Worm (Caenorhabditis elegans) whole organism, young adult: Measurements from ENCODE around the gene rps-21.

Experiments
- B0019.2 ChIP-seq: fragments of 200-800 bp; sonication (Bioruptor generic); conservative IDR thresholded peaks from 2 replicates; pipeline ENCODE4 v1.3.6; 2022; ENCODE audit warnings: missing genetic modification reagents, missing genetic modification characterization, missing compliant biosample characterization
- B0336.3 ChIP-seq: fragments of 200-800 bp; sonication (Bioruptor generic); IDR thresholded peaks from 2 replicates; pipeline ENCODE4 v1.3.6; 2022; ENCODE audit warnings: missing genetic modification characterization, missing compliant biosample characterization
- C17E4.6 ChIP-seq: fragments of 200-800 bp; sonication (Bioruptor generic); IDR thresholded peaks from 2 replicates; pipeline ENCODE4 v1.3.6; 2022; ENCODE audit warnings: missing genetic modification reagents, missing genetic modification characterization, missing compliant biosample characterization
- F10E7.11 ChIP-seq: sonication (generic microtip); optimal IDR thresholded peaks from 2 replicates; lab custom pipeline; 2017; ENCODE audit warnings: mild to moderate bottlenecking, missing genetic modification characterization, moderate library complexity, missing compliant biosample characterization
- F37B4.10 ChIP-seq: fragments of 200-800 bp; sonication (Bioruptor generic); IDR thresholded peaks from 2 replicates; pipeline ENCODE4 v1.3.6; 2022; ENCODE audit warnings: missing genetic modification characterization, missing compliant biosample characterization
- F39B2.1 ChIP-seq: fragments of 200-800 bp; sonication (Bioruptor generic); IDR thresholded peaks from 2 replicates; pipeline ENCODE4 v1.3.6; 2022; ENCODE audit warnings: missing genetic modification reagents, missing genetic modification characterization, missing compliant biosample characterization
- F52B5.7 ChIP-seq: sonication (generic microtip); optimal IDR thresholded peaks from 2 replicates; lab custom pipeline; 2016; ENCODE audit warnings: mild to moderate bottlenecking, missing genetic modification characterization, missing compliant biosample characterization
- T26A5.8 ChIP-seq: sonication (generic microtip); optimal IDR thresholded peaks from 2 replicates; lab custom pipeline; 2016; ENCODE audit warnings: missing genetic modification characterization, missing compliant biosample characterization
- Y53G8AR.9 ChIP-seq: fragments of 200-800 bp; sonication (Bioruptor generic); conservative IDR thresholded peaks from 2 replicates; pipeline ENCODE4 v1.3.6; 2022; ENCODE audit warnings: missing genetic modification reagents, missing genetic modification characterization, missing compliant biosample characterization
- Y56A3A.18 ChIP-seq: fragments of 200-800 bp; sonication (Bioruptor generic); IDR thresholded peaks from 2 replicates; pipeline ENCODE4 v1.3.6; 2022; ENCODE audit warnings: missing genetic modification reagents, missing genetic modification characterization, missing compliant biosample characterization
- Y95B8A.8 ChIP-seq: fragments of 200-800 bp; sonication (Bioruptor generic); IDR thresholded peaks from 2 replicates; pipeline ENCODE4 v1.3.6; 2022; ENCODE audit warnings: missing genetic modification reagents, missing genetic modification characterization, missing compliant biosample characterization
- ZK185.1 ChIP-seq: sonication (generic microtip); optimal IDR thresholded peaks from 2 replicates; lab custom pipeline; 2016; ENCODE audit warnings: mild to moderate bottlenecking, missing genetic modification characterization, missing compliant biosample characterization; ENCODE audit not compliant: poor library complexity, severe bottlenecking
- ama-1 ChIP-seq, 3 experiments: fragments of 150-350 bp in 1 of 3; sonication (generic microtip) in 2 of 3; optimal IDR thresholded peaks; 2 replicates each; lab custom pipeline; 2014 to 2018; ENCODE audit warnings: missing biosample characterization in 2 of 3, missing genetic modification characterization in 2 of 3, missing genetic modification reagents in 2 of 3
- attf-5 ChIP-seq: fragments of 200-800 bp; sonication (Bioruptor generic); optimal IDR thresholded peaks from 2 replicates; lab custom pipeline; 2018; ENCODE audit warnings: mild to moderate bottlenecking, missing genetic modification characterization, missing compliant biosample characterization
- cebp-1 ChIP-seq, 2 experiments: fragments of 200-800 bp in 1 of 2; sonication (Bioruptor generic) in 1 of 2; sonication (generic microtip) in 1 of 2; IDR thresholded peaks in 1 of 2; optimal IDR thresholded peaks in 1 of 2; 2 replicates each; pipeline versions ENCODE4 v1.3.6 to Lab custom; 2017 to 2022; ENCODE audit warnings: missing compliant biosample characterization in 2 of 2, missing genetic modification characterization in 2 of 2, mild to moderate bottlenecking in 1 of 2, missing genetic modification reagents in 1 of 2, moderate library complexity in 1 of 2
- ceh-27 ChIP-seq: fragments of 200-800 bp; sonication (Bioruptor generic); optimal IDR thresholded peaks from 2 replicates; lab custom pipeline; 2018; ENCODE audit warnings: mild to moderate bottlenecking, missing genetic modification characterization, moderate library complexity, missing compliant biosample characterization
- die-1 ChIP-seq: sonication (generic microtip); optimal IDR thresholded peaks from 2 replicates; lab custom pipeline; 2016; ENCODE audit warnings: missing genotype, mild to moderate bottlenecking, missing genetic modification characterization, missing compliant biosample characterization
- dox-1 ChIP-seq: fragments of 200-800 bp; sonication (Bioruptor generic); IDR thresholded peaks from 2 replicates; pipeline ENCODE4 v1.3.6; 2022; ENCODE audit warnings: missing genetic modification reagents, missing genetic modification characterization, missing compliant biosample characterization
- ekl-4 ChIP-seq: fragments of 200-800 bp; sonication (Bioruptor generic); IDR thresholded peaks from 2 replicates; pipeline ENCODE4 v1.3.6; 2022; ENCODE audit warnings: missing genetic modification reagents, missing genetic modification characterization, missing compliant biosample characterization
- hrde-1 ChIP-seq: sonication (generic microtip); optimal IDR thresholded peaks from 2 replicates; lab custom pipeline; 2016; ENCODE audit warnings: missing genetic modification characterization, mild to moderate bottlenecking, missing compliant biosample characterization, moderate library complexity, missing genotype, missing genetic modification reagents, borderline replicate concordance
- lag-1 ChIP-seq: fragments of 200-800 bp; sonication (Bioruptor generic); IDR thresholded peaks from 2 replicates; pipeline ENCODE4 v1.3.6; 2022; ENCODE audit warnings: missing genetic modification reagents, missing genetic modification characterization, missing compliant biosample characterization
- let-526 ChIP-seq: fragments of 200-800 bp; sonication (Bioruptor generic); IDR thresholded peaks from 2 replicates; pipeline ENCODE4 v1.3.6; 2022; ENCODE audit warnings: missing genetic modification reagents, missing genetic modification characterization, missing compliant biosample characterization
- lin-26 ChIP-seq: fragments of 200-800 bp; sonication (Bioruptor generic); IDR thresholded peaks from 2 replicates; pipeline ENCODE4 v1.3.6; 2022; ENCODE audit warnings: missing genetic modification reagents, missing genetic modification characterization, missing compliant biosample characterization
- lin-40 ChIP-seq: sonication (generic microtip); optimal IDR thresholded peaks from 2 replicates; lab custom pipeline; 2016; ENCODE audit warnings: missing genetic modification characterization, mild to moderate bottlenecking, missing compliant biosample characterization, missing genotype, missing genetic modification reagents
- lin-54 ChIP-seq: fragments of 200-800 bp; sonication (Bioruptor generic); optimal IDR thresholded peaks from 2 replicates; lab custom pipeline; 2018; ENCODE audit warnings: mild to moderate bottlenecking, missing genetic modification characterization, missing compliant biosample characterization
- lir-1 ChIP-seq: fragments of 200-800 bp; sonication (Bioruptor generic); conservative IDR thresholded peaks from 2 replicates; pipeline ENCODE4 v1.3.6; 2022; ENCODE audit warnings: missing genetic modification reagents, missing genetic modification characterization, missing compliant biosample characterization
- lsl-1 ChIP-seq: fragments of 200-800 bp; sonication (Bioruptor generic); optimal IDR thresholded peaks from 2 replicates; lab custom pipeline; 2018; ENCODE audit warnings: mild to moderate bottlenecking, missing genetic modification characterization, moderate library complexity, missing compliant biosample characterization
- lsy-27 ChIP-seq: sonication (generic microtip); optimal IDR thresholded peaks from 2 replicates; lab custom pipeline; 2017; ENCODE audit warnings: missing genetic modification characterization, mild to moderate bottlenecking, missing compliant biosample characterization, antibody characterized with exemption, missing genotype, borderline replicate concordance; ENCODE audit not compliant: insufficient read depth
- madf-10 ChIP-seq: sonication (generic microtip); optimal IDR thresholded peaks from 2 replicates; lab custom pipeline; 2016; ENCODE audit warnings: mild to moderate bottlenecking, missing genetic modification characterization, missing compliant biosample characterization
- mcd-1 ChIP-seq: fragments of 200-800 bp; sonication (Bioruptor generic); IDR thresholded peaks from 2 replicates; pipeline ENCODE4 v1.3.6; 2022; ENCODE audit warnings: missing genetic modification reagents, missing genetic modification characterization, missing compliant biosample characterization
- mes-4 ChIP-seq: sonication (generic microtip); optimal IDR thresholded peaks from 2 replicates; lab custom pipeline; 2016; ENCODE audit warnings: missing genotype, missing genetic modification characterization, missing compliant biosample characterization
- nhr-179 ChIP-seq: sonication (generic microtip); optimal IDR thresholded peaks from 2 replicates; lab custom pipeline; 2016; ENCODE audit warnings: mild to moderate bottlenecking, missing genetic modification characterization, missing compliant biosample characterization
- nhr-80 ChIP-seq: sonication (generic microtip); optimal IDR thresholded peaks from 2 replicates; lab custom pipeline; 2016; ENCODE audit warnings: missing genetic modification characterization, missing compliant biosample characterization
- nhr-90 ChIP-seq: sonication (generic microtip); optimal IDR thresholded peaks from 2 replicates; lab custom pipeline; 2016; ENCODE audit warnings: missing genotype, mild to moderate bottlenecking, missing genetic modification characterization, missing compliant biosample characterization
- pha-4 ChIP-seq: fragments of 150-350 bp; sonication (generic microtip); optimal IDR thresholded peaks from 2 replicates; lab custom pipeline; 2014; ENCODE audit warnings: missing biosample characterization, missing genetic modification reagents, missing genetic modification characterization
- repo-1 ChIP-seq: sonication (generic microtip); optimal IDR thresholded peaks from 2 replicates; lab custom pipeline; 2017; ENCODE audit warnings: mild to moderate bottlenecking, missing genetic modification characterization, missing compliant biosample characterization
- rpc-1 ChIP-seq, 2 experiments: fragments of 150-350 bp in 1 of 2; sonication (generic microtip) in 1 of 2; optimal IDR thresholded peaks; 2 replicates each; lab custom pipeline; 2014 to 2018; ENCODE audit warnings: missing biosample characterization in 1 of 2, missing genetic modification characterization in 1 of 2, missing genetic modification reagents in 1 of 2, missing genotype in 1 of 2
- snpc-3.4 ChIP-seq: sonication (generic microtip); optimal IDR thresholded peaks from 2 replicates; lab custom pipeline; 2017; ENCODE audit warnings: missing genetic modification characterization, mild to moderate bottlenecking, missing compliant biosample characterization, antibody characterized with exemption, moderate library complexity, missing genotype, missing genetic modification reagents
- somi-1 ChIP-seq: fragments of 200-800 bp; sonication (Bioruptor generic); optimal IDR thresholded peaks from 2 replicates; lab custom pipeline; 2018; ENCODE audit warnings: mild to moderate bottlenecking, missing genetic modification characterization, missing compliant biosample characterization
- sptf-2 ChIP-seq: fragments of 200-800 bp; sonication (Bioruptor generic); optimal IDR thresholded peaks from 2 replicates; lab custom pipeline; 2018; ENCODE audit warnings: mild to moderate bottlenecking, missing genetic modification characterization, missing compliant biosample characterization
- tbp1 ChIP-seq: fragments of 200-800 bp; sonication (Bioruptor generic); optimal IDR thresholded peaks from 2 replicates; lab custom pipeline; 2018; ENCODE audit warnings: mild to moderate bottlenecking, missing genetic modification characterization, missing compliant biosample characterization
- unc-130 ChIP-seq: sonication (generic microtip); optimal IDR thresholded peaks from 2 replicates; lab custom pipeline; 2016; ENCODE audit warnings: missing genetic modification reagents, missing genetic modification characterization, missing compliant biosample characterization
- xnd-1 ChIP-seq: sonication (generic microtip); optimal IDR thresholded peaks from 2 replicates; lab custom pipeline; 2016; ENCODE audit warnings: missing genotype, missing genetic modification reagents, missing genetic modification characterization, missing compliant biosample characterization
- zim-3 ChIP-seq: sonication (generic microtip); optimal IDR thresholded peaks from 2 replicates; lab custom pipeline; 2017; ENCODE audit warnings: mild to moderate bottlenecking, missing genetic modification characterization, moderate library complexity, missing compliant biosample characterization
- ztf-18 ChIP-seq: sonication (generic microtip); optimal IDR thresholded peaks from 2 replicates; lab custom pipeline; 2016; ENCODE audit warnings: missing genotype, mild to moderate bottlenecking, missing genetic modification characterization, missing compliant biosample characterization
- ztf-22 ChIP-seq: fragments of 200-800 bp; sonication (Bioruptor generic); optimal IDR thresholded peaks from 2 replicates; lab custom pipeline; 2018; ENCODE audit warnings: mild to moderate bottlenecking, missing genetic modification characterization, moderate library complexity, missing compliant biosample characterization
- ztf-6 ChIP-seq: fragments of 200-800 bp; sonication (Bioruptor generic); IDR thresholded peaks from 2 replicates; pipeline ENCODE4 v1.3.6; 2022; ENCODE audit warnings: missing genetic modification reagents, missing genetic modification characterization, missing compliant biosample characterization

Gene rps-21

DNA sequence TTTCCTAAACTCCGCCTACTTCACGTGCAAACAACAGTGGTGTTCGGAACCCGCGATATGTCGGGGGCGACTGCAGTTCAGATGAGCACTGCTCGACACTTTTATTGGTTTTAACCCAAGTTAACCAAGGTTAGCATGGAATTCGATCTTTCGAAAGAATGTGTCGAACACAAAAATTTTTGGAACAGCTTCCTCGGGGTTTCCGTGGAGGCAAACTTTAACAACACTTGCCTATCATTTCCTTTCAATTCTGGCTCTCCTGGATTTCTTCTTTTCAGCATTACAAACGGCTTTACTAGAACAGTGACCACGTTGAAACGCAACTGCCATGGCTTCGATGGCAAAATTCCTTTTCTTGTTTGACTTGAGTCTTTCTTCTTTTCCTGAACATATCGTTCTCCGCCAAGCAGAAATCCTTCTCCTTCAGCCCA is 48.1 kb downstream of the rps-21 start (continued):
- no peak for TF ChIP-seq zim-3 (tag; lab: Kevin White, UChicago)
- TF ChIP-seq lin-54 (GFP tag; lab: Kevin White, UChicago) = peak; percentile 82
- peak; percentile 22 for TF ChIP-seq xnd-1 (tag; lab: Kevin White, UChicago)
- peak; percentile 17 for TF ChIP-seq ceh-27
- no peak for TF ChIP-seq nhr-90 (tag; lab: Kevin White, UChicago)
- peak; percentile 92 for TF ChIP-seq ekl-4 (GFP tag; lab: Robert Waterston, UW)
- peak; percentile 63 for TF ChIP-seq nhr-80 (tag; lab: Kevin White, UChicago)
- peak; percentile 21 for TF ChIP-seq lsy-27 (tag; lab: Kevin White, UChicago)
- peak; percentile 90 for TF ChIP-seq dox-1 (GFP tag; lab: Robert Waterston, UW)
- TF ChIP-seq ztf-18 (tag; lab: Kevin White, UChicago) = peak; percentile 59
- TF ChIP-seq Y56A3A.18 = peak; percentile 72; the same call in 1 of the 2 replicates
- peak; percentile 70 for TF ChIP-seq lsl-1 (GFP tag; lab: Kevin White, UChicago)
- TF ChIP-seq ztf-6 (GFP tag; lab: Robert Waterston, UW) = no peak
- TF ChIP-seq repo-1 (tag; lab: Kevin White, UChicago) = peak; percentile 89
- peak; percentile 49; the same call in 1 of the 2 replicates for TF ChIP-seq lir-1 (GFP tag; lab: Robert Waterston, UW)
- TF ChIP-seq F39B2.1 (GFP tag; lab: Robert Waterston, UW) = no peak
- peak; percentile 37 for TF ChIP-seq unc-130 (GFP tag; lab: Kevin White, UChicago)
- no peak for TF ChIP-seq F37B4.10
- peak; percentile 99 for TF ChIP-seq snpc-3.4 (tag; lab: Kevin White, UChicago)
- no peak for TF ChIP-seq nhr-179 (tag; lab: Kevin White, UChicago)
- no peak for TF ChIP-seq somi-1 (GFP tag; lab: Kevin White, UChicago)
- peak; percentile 35 for TF ChIP-seq F52B5.7 (tag; lab: Kevin White, UChicago)
- peak; percentile 21 for TF ChIP-seq attf-5
- peak; percentile 67 for TF ChIP-seq madf-10 (tag; lab: Kevin White, UChicago)
- TF ChIP-seq ztf-22 (GFP tag; lab: Kevin White, UChicago) = no peak
- no peak for TF ChIP-seq lag-1 (GFP tag; lab: Robert Waterston, UW)
- no peak for TF ChIP-seq pha-4 (tag; lab: Kevin White, UChicago)
- TF ChIP-seq ama-1 (optimal IDR thresholded peaks at IDR 0.05; lab: Kevin White, UChicago) = peak; percentile 82
- TF ChIP-seq ama-1 (GFP tag; optimal IDR thresholded peaks at IDR 0.05; lab: Kevin White, UChicago) = no peak
- TF ChIP-seq sptf-2 (GFP tag; lab: Kevin White, UChicago) = no peak
- peak; percentile 82 for TF ChIP-seq tbp1 (GFP tag; lab: Kevin White, UChicago)
- TF ChIP-seq hrde-1 (tag; lab: Kevin White, UChicago) = peak; percentile 74
- 0 out of 2 replicates have a peak, but pooled peaks have one; percentile 49 for TF ChIP-seq Y95B8A.8 (GFP tag; lab: Robert Waterston, UW)
- TF ChIP-seq let-526 (GFP tag; lab: Robert Waterston, UW) = no peak
- TF ChIP-seq die-1 (tag; lab: Kevin White, UChicago) = peak; percentile 43
- TF ChIP-seq ZK185.1 = no peak
- peak; percentile 51; the same call in 1 of the 2 replicates for TF ChIP-seq C17E4.6 (GFP tag; lab: Robert Waterston, UW)
- TF ChIP-seq mcd-1 (GFP tag; lab: Robert Waterston, UW) = peak; percentile 65
- TF ChIP-seq B0336.3 (GFP tag; lab: Robert Waterston, UW) = peak; percentile 88
- no peak for TF ChIP-seq B0019.2 (GFP tag; lab: Robert Waterston, UW)
- no peak for TF ChIP-seq cebp-1 (GFP tag; IDR thresholded peaks at IDR 0.05; lab: Robert Waterston, UW)
- TF ChIP-seq cebp-1 (tag; optimal IDR thresholded peaks at IDR 0.05; lab: Kevin White, UChicago) = peak; percentile 64
- no peak for TF ChIP-seq F10E7.11 (tag; lab: Kevin White, UChicago)
- TF ChIP-seq T26A5.8 (tag; lab: Kevin White, UChicago) = peak; percentile 13
- peak; percentile 67 for TF ChIP-seq lin-26 (GFP tag; lab: Robert Waterston, UW)
- peak; percentile 73 for TF ChIP-seq Y53G8AR.9 (GFP tag; lab: Robert Waterston, UW)
- TF ChIP-seq lin-40 (tag; lab: Kevin White, UChicago) = peak; percentile 43
- no peak for TF ChIP-seq rpc-1 (optimal IDR thresholded peaks at IDR 0.05; lab: Kevin White, UChicago)
- TF ChIP-seq rpc-1 (tag; optimal IDR thresholded peaks at IDR 0.05; lab: Kevin White, UChicago) = peak; percentile 9
- TF ChIP-seq mes-4 = peak; percentile 1
